Worm (Caenorhabditis elegans) whole organism, dauer: ENCODE measurements around the gene nlp-51.

ENCODE experiments used
- unc-62 ChIP-seq: sonication (generic microtip); optimal IDR thresholded peaks from 2 replicates; lab custom pipeline; 2017; ENCODE audit warnings: missing biosample characterization, missing genetic modification reagents, missing genetic modification characterization

The nlp-51 gene

ce11 chrII:11319591-11319990, at the start of gene nlp-51:
Gene nlp-51 (minus strand): TSS chrII:11319691.
- TF ChIP-seq unc-62 (GFP tag; lab: Kevin White, UChicago), result no peak

ce11 chrII:11361751-11362150, 42.3 kb upstream of the nlp-51 start:
- TF ChIP-seq unc-62 (GFP tag; lab: Kevin White, UChicago), result no peak

- TF ChIP-seq unc-62 (GFP tag; lab: Kevin White, UChicago), result no peak
Measured at ce11 chrII:11353471-11353870, 34.0 kb upstream of the nlp-51 start.

- TF ChIP-seq unc-62 (GFP tag; lab: Kevin White, UChicago), result no peak
Measured at ce11 chrII:11351599-11351998, 32.1 kb upstream of the nlp-51 start, which contains the start of gene clh-2. Gene clh-2 (plus strand): TSS chrII:11351899.

- no peak for TF ChIP-seq unc-62 (GFP tag; lab: Kevin White, UChicago)
Measured at ce11 chrII:11349892-11350291, 30.4 kb upstream of the nlp-51 start, which contains the start of gene dph-5. Gene dph-5 (plus strand): TSS chrII:11350192.

ce11 chrII:11347878-11348556, 28.5 kb upstream of the nlp-51 start, which contains the start of the genes B0491.6 and pigm-1:
Gene B0491.6 (minus strand): TSS chrII:11348343.
Gene pigm-1 (plus strand): TSS chrII:11348445.
- no peak for TF ChIP-seq unc-62 (GFP tag; lab: Kevin White, UChicago)

- TF ChIP-seq unc-62 (GFP tag; lab: Kevin White, UChicago), result no peak
Measured at ce11 chrII:11345570-11346029, 26.1 kb upstream of the nlp-51 start, which contains the start of gene nduf-11. Gene nduf-11 (minus strand): TSS chrII:11345620.

ce11 chrII:11344554-11344953, 25.1 kb upstream of the nlp-51 start:
- TF ChIP-seq unc-62 (GFP tag; lab: Kevin White, UChicago), result no peak

ce11 chrII:11343300-11343869, 23.9 kb upstream of the nlp-51 start, which contains the start of gene lgc-20:
Gene lgc-20 (minus strand): TSS chrII:11343610.
- no peak for TF ChIP-seq unc-62 (GFP tag; lab: Kevin White, UChicago)

ce11 chrII:11339507-11339906, 20.0 kb upstream of the nlp-51 start, which contains the start of gene rmd-3:
Gene rmd-3 (minus strand): TSS chrII:11339607.
- no peak for TF ChIP-seq unc-62 (GFP tag; lab: Kevin White, UChicago)

- no peak for TF ChIP-seq unc-62 (GFP tag; lab: Kevin White, UChicago)
Measured at ce11 chrII:11337497-11338040, 18.1 kb upstream of the nlp-51 start, which contains the start of gene sqt-1. Gene sqt-1 (minus strand): TSS chrII:11337837.

ce11 chrII:11336640-11337241, 17.2 kb upstream of the nlp-51 start:
- no peak for TF ChIP-seq unc-62 (GFP tag; lab: Kevin White, UChicago)

- TF ChIP-seq unc-62 (GFP tag; lab: Kevin White, UChicago), result no peak
Measured at ce11 chrII:11336163-11336562, 16.7 kb upstream of the nlp-51 start.

- TF ChIP-seq unc-62 (GFP tag; lab: Kevin White, UChicago), result no peak
Measured at ce11 chrII:11335670-11336069, 16.2 kb upstream of the nlp-51 start.

- TF ChIP-seq unc-62 (GFP tag; lab: Kevin White, UChicago), result no peak
Measured at ce11 chrII:11333846-11334638, 14.6 kb upstream of the nlp-51 start.
